Fruit fly (Drosophila melanogaster) whole organism, pupa: ENCODE measurements around the gene CG8578.

Experiments
- CG10348 ChIP-seq: fragments of 200-800 bp; sonication (Bioruptor generic); IDR thresholded peaks from 2 replicates; pipeline ENCODE4 v1.3.6; 2022; ENCODE audit warnings: missing biosample characterization, missing genetic modification characterization
- CG13204 ChIP-seq: fragments of 200-800 bp; sonication (Bioruptor generic); optimal IDR thresholded peaks from 2 replicates; lab custom pipeline; 2018; ENCODE audit warnings: missing biosample characterization, mild to moderate bottlenecking, missing genetic modification characterization, moderate library complexity
- CG14655 ChIP-seq: fragments of 200-800 bp; sonication (Bioruptor generic); optimal IDR thresholded peaks from 3 replicates; lab custom pipeline; 2017; ENCODE audit warnings: mild to moderate bottlenecking, missing biosample characterization, missing genetic modification reagents, missing genetic modification characterization
- CG17806 ChIP-seq: fragments of 200-800 bp; sonication (Bioruptor generic); optimal IDR thresholded peaks from 2 replicates; lab custom pipeline; 2018; ENCODE audit warnings: missing biosample characterization, mild to moderate bottlenecking, missing genetic modification characterization, moderate library complexity
- CG8301 ChIP-seq: fragments of 200-800 bp; sonication (Bioruptor generic); optimal IDR thresholded peaks from 2 replicates; lab custom pipeline; 2018; ENCODE audit warnings: missing biosample characterization, mild to moderate bottlenecking, missing genetic modification characterization
- EcR ChIP-seq: fragments of 200-800 bp; sonication (Bioruptor generic); optimal IDR thresholded peaks from 3 replicates; lab custom pipeline; 2019; ENCODE audit warnings: missing biosample characterization, missing genetic modification characterization, mild to moderate bottlenecking, moderate library complexity, missing genetic modification reagents
- Pif1B ChIP-seq: fragments of 200-800 bp; sonication (Bioruptor generic); optimal IDR thresholded peaks from 3 replicates; lab custom pipeline; 2016; ENCODE audit warnings: missing biosample characterization, missing genetic modification characterization
- gl ChIP-seq: fragments of 200-800 bp; sonication (Bioruptor generic); optimal IDR thresholded peaks from 2 replicates; lab custom pipeline; 2018; ENCODE audit warnings: missing biosample characterization, mild to moderate bottlenecking, missing genetic modification characterization

- TF ChIP-seq CG8301 (tag; lab: Kevin White, UChicago) (no peak), EcR (GFP tag; lab: Kevin White, UChicago) (no peak), CG14655 (GFP tag; lab: Kevin White, UChicago) (no peak), Pif1B (GFP tag; lab: Kevin White, UChicago) (peak; percentile 25), CG10348 (GFP tag; lab: Robert Waterston, UW) (no peak), CG17806 (tag; lab: Kevin White, UChicago) (no peak), CG13204 (no peak), gl (tag; lab: Kevin White, UChicago) (no peak)
These were observed 8.7 kb downstream of the CG8578 start, which contains the start of the genes UBL3 and CG15914 for dm6 chrX:15852815-15853542.
